Worm (Caenorhabditis elegans) whole organism, L3 larva: ENCODE measurements around the gene klp-13.

Experiments
- R02D3.7 ChIP-seq: fragments of 150-350 bp; optimal IDR thresholded peaks from 2 replicates; lab custom pipeline; 2014; ENCODE audit warnings: missing biosample characterization, missing genetic modification characterization
- ZK546.5 ChIP-seq: sonication (generic microtip); optimal IDR thresholded peaks from 2 replicates; lab custom pipeline; 2017; ENCODE audit warnings: missing biosample characterization, missing genetic modification characterization
- ama-1 ChIP-seq: fragments of 150-350 bp; optimal IDR thresholded peaks from 2 replicates; lab custom pipeline; 2018
- ceh-16 ChIP-seq: sonication (generic microtip); optimal IDR thresholded peaks from 2 replicates; lab custom pipeline; 2017; ENCODE audit warnings: missing biosample characterization, missing genetic modification characterization
- ceh-28 ChIP-seq: fragments of 150-350 bp; optimal IDR thresholded peaks from 2 replicates; lab custom pipeline; 2014; ENCODE audit warnings: missing biosample characterization, missing genetic modification reagents, missing genetic modification characterization
- ceh-82 ChIP-seq: fragments of 150-350 bp; optimal IDR thresholded peaks from 2 replicates; lab custom pipeline; 2014; ENCODE audit warnings: missing biosample characterization, missing genetic modification characterization
- egl-27 ChIP-seq: sonication (generic microtip); optimal IDR thresholded peaks from 4 replicates; lab custom pipeline; 2017; ENCODE audit warnings: missing biosample characterization, missing genetic modification reagents, missing genetic modification characterization
- elt-2 ChIP-seq: sonication (generic microtip); optimal IDR thresholded peaks from 2 replicates; lab custom pipeline; 2016; ENCODE audit warnings: missing genetic modification reagents, mild to moderate bottlenecking, missing genetic modification characterization, missing compliant biosample characterization
- elt-3 ChIP-seq, 3 experiments: fragments of 150-350 bp in 1 of 3; sonication (generic microtip) in 2 of 3; optimal IDR thresholded peaks; 2 replicates in 2 of 3; 4 replicates in 1 of 3; lab custom pipeline; 2014 to 2017; ENCODE audit warnings: missing biosample characterization in 3 of 3, missing genetic modification characterization in 3 of 3
- eor-1 ChIP-seq, 2 experiments: fragments of 150-350 bp; optimal IDR thresholded peaks; 2 replicates each; lab custom pipeline; 2014 to 2018; ENCODE audit warnings: missing biosample characterization in 2 of 2, missing genetic modification characterization in 2 of 2
- hmg-11 ChIP-seq: sonication (generic microtip); optimal IDR thresholded peaks from 2 replicates; lab custom pipeline; 2016; ENCODE audit warnings: missing genetic modification characterization, missing compliant biosample characterization
- jun-1 ChIP-seq: fragments of 150-350 bp; optimal IDR thresholded peaks from 2 replicates; lab custom pipeline; 2014; ENCODE audit warnings: missing biosample characterization, missing genetic modification reagents, missing genetic modification characterization
- lsy-12 ChIP-seq: sonication (generic microtip); optimal IDR thresholded peaks from 2 replicates; lab custom pipeline; 2016; ENCODE audit warnings: mild to moderate bottlenecking, missing genetic modification characterization, missing compliant biosample characterization
- mdl-1 ChIP-seq: fragments of 150-350 bp; optimal IDR thresholded peaks from 2 replicates; lab custom pipeline; 2014; ENCODE audit warnings: missing biosample characterization, missing genetic modification characterization
- mml-1 ChIP-seq: fragments of 150-350 bp; sonication (generic microtip); optimal IDR thresholded peaks from 3 replicates; lab custom pipeline; 2014; ENCODE audit warnings: missing biosample characterization, missing genetic modification characterization
- nfya-1 ChIP-seq: sonication (generic microtip); optimal IDR thresholded peaks from 2 replicates; lab custom pipeline; 2017; ENCODE audit warnings: missing genetic modification characterization, mild to moderate bottlenecking, missing compliant biosample characterization, antibody characterized with exemption, moderate library complexity; ENCODE audit not compliant: insufficient read depth
- nhr-23 ChIP-seq: fragments of 150-350 bp; optimal IDR thresholded peaks from 2 replicates; lab custom pipeline; 2014; ENCODE audit warnings: missing biosample characterization, missing genetic modification reagents, missing genetic modification characterization
- nhr-237 ChIP-seq: fragments of 150-350 bp; optimal IDR thresholded peaks from 2 replicates; lab custom pipeline; 2014; ENCODE audit warnings: missing biosample characterization, missing genetic modification characterization
- nhr-25 ChIP-seq: sonication (generic microtip); optimal IDR thresholded peaks from 2 replicates; lab custom pipeline; 2017; ENCODE audit warnings: missing biosample characterization, missing genetic modification characterization
- nhr-77 ChIP-seq: fragments of 150-350 bp; optimal IDR thresholded peaks from 2 replicates; lab custom pipeline; 2014; ENCODE audit warnings: missing biosample characterization, missing genetic modification characterization
- pha-4 ChIP-seq: fragments of 150-350 bp; optimal IDR thresholded peaks from 2 replicates; lab custom pipeline; 2014; ENCODE audit warnings: missing biosample characterization, missing genetic modification reagents, missing genetic modification characterization
- sea-2 ChIP-seq: fragments of 150-350 bp; sonication (generic microtip); optimal IDR thresholded peaks from 4 replicates; lab custom pipeline; 2014; ENCODE audit warnings: missing biosample characterization, missing genetic modification reagents, missing genetic modification characterization
- snpc-4 ChIP-seq: fragments of 150-350 bp; optimal IDR thresholded peaks from 2 replicates; lab custom pipeline; 2014; ENCODE audit warnings: missing biosample characterization, missing genetic modification characterization

klp-13 gene

DNA sequence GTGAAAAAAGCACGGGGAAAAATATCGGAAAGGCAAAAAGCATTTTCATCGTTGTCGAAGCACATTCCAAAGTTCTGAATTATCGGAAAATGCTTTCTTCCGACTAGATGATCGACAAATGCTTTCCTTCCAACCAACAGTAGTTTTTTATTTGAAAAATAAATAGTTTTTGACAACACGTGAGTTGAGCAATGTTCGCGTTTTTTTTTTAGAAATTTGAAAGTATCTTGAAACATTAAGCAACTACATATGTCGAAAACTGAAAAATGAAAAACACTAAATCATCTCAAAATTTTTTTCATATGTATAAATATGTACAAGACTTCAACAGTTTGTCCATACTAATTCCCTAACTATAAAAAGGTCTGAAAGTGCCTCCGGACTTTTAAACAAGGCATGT is 54.8 kb downstream of the klp-13 start, which contains the start of gene hsp-25:
Gene hsp-25 (minus strand): TSS at position 101 of the 400 bp plus-strand sequence.
- TF ChIP-seq nhr-23 (tag; lab: Kevin White, UChicago), result no peak
- no peak for TF ChIP-seq ceh-82 (tag; lab: Kevin White, UChicago)
- no peak for TF ChIP-seq nhr-25 (tag; lab: Kevin White, UChicago)
- TF ChIP-seq nfya-1 (tag; lab: Kevin White, UChicago), result no peak
- no peak for TF ChIP-seq pha-4 (tag; lab: Kevin White, UChicago)
- TF ChIP-seq sea-2, result no peak
- TF ChIP-seq ceh-16 (tag; lab: Kevin White, UChicago), result no peak
- no peak for TF ChIP-seq R02D3.7 (tag; lab: Kevin White, UChicago)
- TF ChIP-seq ZK546.5, result no peak
- TF ChIP-seq mdl-1 (tag; lab: Kevin White, UChicago), result no peak
- no peak for TF ChIP-seq mml-1
- no peak for TF ChIP-seq jun-1 (tag; lab: Kevin White, UChicago)
- no peak for TF ChIP-seq elt-3 (tag; optimal IDR thresholded peaks at IDR 0.05; lab: Kevin White, UChicago)
- no peak for TF ChIP-seq eor-1 (tag; optimal IDR thresholded peaks at IDR 0.05; lab: Kevin White, UChicago)
- TF ChIP-seq nhr-77 (tag; lab: Kevin White, UChicago), result no peak

DNA sequence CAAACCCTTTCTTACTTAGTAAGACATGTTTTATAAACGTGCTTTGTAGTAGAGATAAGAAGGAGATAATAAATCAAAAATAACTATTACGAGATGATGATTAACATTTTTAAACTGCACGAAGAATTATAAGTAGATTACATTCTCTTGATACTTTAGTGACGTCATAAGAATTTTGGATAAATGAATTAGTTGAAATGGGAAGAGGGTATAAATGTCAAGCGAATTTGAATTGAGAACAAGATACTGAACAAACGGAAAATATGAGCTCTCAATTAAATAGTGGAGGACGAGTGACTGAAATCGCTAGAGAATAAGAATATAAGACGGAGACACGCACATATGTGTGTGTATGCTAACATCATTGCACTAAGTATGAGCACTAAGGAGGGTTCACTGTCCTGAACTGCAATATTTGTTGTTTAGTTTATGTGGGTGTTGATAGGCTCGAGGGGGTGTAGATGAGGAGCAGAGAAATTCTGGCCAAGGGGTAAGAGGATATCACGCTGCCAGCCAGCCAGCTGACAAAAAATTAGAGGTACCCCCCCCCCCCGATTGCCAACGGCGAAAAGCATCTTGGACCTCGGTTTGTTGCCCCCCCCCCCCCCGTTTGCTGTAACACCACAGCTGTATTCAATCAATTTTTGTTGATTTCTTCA is 55.8 kb downstream of the klp-13 start:
- TF ChIP-seq hmg-11, result no peak
- TF ChIP-seq lsy-12 (tag; lab: Kevin White, UChicago), result peak; percentile 31
- peak; percentile 10 for TF ChIP-seq ama-1 (lab: Kevin White, UChicago)
- TF ChIP-seq nhr-237 (tag; lab: Kevin White, UChicago), result no peak
- TF ChIP-seq egl-27 (tag; lab: Kevin White, UChicago), result no peak

DNA sequence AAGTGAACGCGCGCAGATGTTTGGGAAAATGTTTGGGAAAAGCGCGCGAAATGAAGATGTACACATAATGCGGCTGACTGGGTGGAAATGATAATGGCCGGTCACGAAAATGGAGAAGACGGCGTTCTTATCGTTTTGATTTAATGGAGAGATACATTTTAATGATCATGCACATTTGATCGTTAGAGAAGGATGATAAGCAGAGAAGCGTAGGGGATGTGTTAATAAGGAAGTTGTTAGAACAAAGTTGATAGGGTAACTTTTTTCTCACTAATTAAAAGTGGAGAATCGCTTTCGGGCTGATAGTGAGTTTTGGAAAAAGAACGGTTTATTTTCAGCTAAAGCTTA is 56.3 kb downstream of the klp-13 start:
- TF ChIP-seq nhr-77 (tag; lab: Kevin White, UChicago), result no peak
- no peak for TF ChIP-seq sea-2
- peak; percentile 32 for TF ChIP-seq ceh-28 (tag; lab: Kevin White, UChicago)
- no peak for TF ChIP-seq snpc-4 (tag; lab: Kevin White, UChicago)
- TF ChIP-seq elt-2 (tag; lab: Kevin White, UChicago), result peak; percentile 68
- no peak for TF ChIP-seq mml-1
